Worm (Caenorhabditis elegans) whole organism, early embryonic: ENCODE measurements around the gene pid-1.

Experiments
- B0310.2 ChIP-seq: sonication (generic microtip); optimal IDR thresholded peaks from 2 replicates; lab custom pipeline; 2016; ENCODE audit warnings: mild to moderate bottlenecking, missing genetic modification characterization, missing compliant biosample characterization
- F13C5.2 ChIP-seq: sonication (generic microtip); optimal IDR thresholded peaks from 2 replicates; lab custom pipeline; 2017; ENCODE audit warnings: mild to moderate bottlenecking, missing genetic modification characterization, inconsistent platforms, missing compliant biosample characterization
- aly-1 ChIP-seq: sonication (generic microtip); optimal IDR thresholded peaks from 2 replicates; lab custom pipeline; 2016; ENCODE audit warnings: missing genetic modification characterization, missing compliant biosample characterization
- ama-1 ChIP-seq: fragments of 150-350 bp; optimal IDR thresholded peaks from 2 replicates; lab custom pipeline; 2014
- ceh-13 ChIP-seq: fragments of 200-800 bp; sonication (Bioruptor generic); optimal IDR thresholded peaks from 2 replicates; lab custom pipeline; 2018; ENCODE audit warnings: mild to moderate bottlenecking, missing genetic modification characterization, missing compliant biosample characterization
- ceh-36 ChIP-seq: sonication (generic microtip); optimal IDR thresholded peaks from 2 replicates; lab custom pipeline; 2016; ENCODE audit warnings: missing genetic modification characterization, inconsistent platforms, missing compliant biosample characterization
- ets-7 ChIP-seq: sonication (generic microtip); optimal IDR thresholded peaks from 2 replicates; lab custom pipeline; 2016; ENCODE audit warnings: missing genotype, missing genetic modification characterization, missing compliant biosample characterization
- flt-1 ChIP-seq: fragments of 200-800 bp; sonication (Bioruptor generic); IDR thresholded peaks from 2 replicates; pipeline ENCODE4 v1.3.6; 2022; ENCODE audit warnings: missing genetic modification characterization, missing compliant biosample characterization
- hmbx-1 ChIP-seq: sonication (generic microtip); optimal IDR thresholded peaks from 2 replicates; lab custom pipeline; 2016; ENCODE audit warnings: mild to moderate bottlenecking, missing genetic modification characterization, missing compliant biosample characterization
- hmg-4 ChIP-seq: fragments of 200-800 bp; sonication (Bioruptor generic); optimal IDR thresholded peaks from 2 replicates; lab custom pipeline; 2018; ENCODE audit warnings: mild to moderate bottlenecking, missing genetic modification characterization, missing compliant biosample characterization
- hnd-1 ChIP-seq: sonication (generic microtip); optimal IDR thresholded peaks from 2 replicates; lab custom pipeline; 2016; ENCODE audit warnings: missing genetic modification characterization, missing compliant biosample characterization
- pes-1 ChIP-seq: fragments of 200-800 bp; sonication (Bioruptor generic); IDR thresholded peaks from 2 replicates; pipeline ENCODE4 v1.3.6; 2022; ENCODE audit warnings: missing genetic modification reagents, missing genetic modification characterization, missing compliant biosample characterization
- scrt-1 ChIP-seq: fragments of 200-800 bp; sonication (Bioruptor generic); IDR thresholded peaks from 2 replicates; pipeline ENCODE4 v1.3.6; 2022; ENCODE audit warnings: missing genetic modification characterization, missing compliant biosample characterization
- sea-1 ChIP-seq: fragments of 200-800 bp; sonication (Bioruptor generic); conservative IDR thresholded peaks from 2 replicates; pipeline ENCODE4 v1.3.6; 2022; ENCODE audit warnings: missing genetic modification characterization, missing compliant biosample characterization
- tbx-11 ChIP-seq: fragments of 200-800 bp; sonication (Bioruptor generic); IDR thresholded peaks from 2 replicates; pipeline ENCODE4 v1.3.6; 2022; ENCODE audit warnings: missing genetic modification characterization, missing compliant biosample characterization
- tbx-37 ChIP-seq: fragments of 200-800 bp; sonication (Bioruptor generic); conservative IDR thresholded peaks from 2 replicates; pipeline ENCODE4 v1.3.6; 2022; ENCODE audit warnings: missing genetic modification reagents, missing genetic modification characterization, missing compliant biosample characterization
- tra-4 ChIP-seq: sonication (generic microtip); optimal IDR thresholded peaks from 2 replicates; lab custom pipeline; 2017; ENCODE audit warnings: missing genetic modification characterization, missing compliant biosample characterization

pid-1 gene

DNA sequence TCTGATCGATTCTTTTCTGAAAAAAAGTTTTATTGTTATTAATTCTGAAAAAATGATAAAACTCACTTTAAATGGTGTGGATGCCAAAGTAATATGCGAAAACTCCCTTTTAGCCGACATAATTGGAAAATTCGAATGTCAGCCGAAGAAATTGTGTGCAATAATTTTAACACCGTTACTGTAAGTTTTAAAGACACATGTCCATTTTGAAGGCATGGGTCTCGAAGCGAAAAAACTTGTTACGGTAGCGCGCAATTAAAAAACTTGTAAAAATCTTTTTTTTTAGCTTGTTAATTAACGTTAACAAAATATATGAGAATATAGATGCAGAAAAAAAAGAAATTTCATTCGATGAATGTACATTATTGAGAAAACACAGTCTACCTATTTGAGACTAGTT, at the start of gene pid-1:
Gene pid-1, minus strand, starts transcription at position 173 of the 400 bp plus-strand sequence.
- TF ChIP-seq ets-7 (tag; lab: Kevin White, UChicago) = no peak
- TF ChIP-seq scrt-1 (GFP tag; lab: Robert Waterston, UW) = no peak
- TF ChIP-seq aly-1 (tag; lab: Kevin White, UChicago) = no peak
- no peak for TF ChIP-seq tra-4
- no peak for TF ChIP-seq flt-1 (GFP tag; lab: Robert Waterston, UW)
- no peak for TF ChIP-seq pes-1 (GFP tag; lab: Robert Waterston, UW)
- TF ChIP-seq ama-1 (lab: Kevin White, UChicago) = no peak
- no peak for TF ChIP-seq sea-1 (GFP tag; lab: Robert Waterston, UW)
- no peak for TF ChIP-seq hmg-4 (GFP tag; lab: Kevin White, UChicago)
- TF ChIP-seq hnd-1 (tag; lab: Kevin White, UChicago) = no peak
- no peak for TF ChIP-seq ceh-36 (tag; lab: Kevin White, UChicago)
- no peak for TF ChIP-seq F13C5.2
- no peak for TF ChIP-seq tbx-37 (GFP tag; lab: Robert Waterston, UW)
- no peak for TF ChIP-seq ceh-13 (GFP tag; lab: Kevin White, UChicago)
- TF ChIP-seq B0310.2 (tag; lab: Kevin White, UChicago) = no peak
- TF ChIP-seq hmbx-1 (tag; lab: Kevin White, UChicago) = no peak

DNA sequence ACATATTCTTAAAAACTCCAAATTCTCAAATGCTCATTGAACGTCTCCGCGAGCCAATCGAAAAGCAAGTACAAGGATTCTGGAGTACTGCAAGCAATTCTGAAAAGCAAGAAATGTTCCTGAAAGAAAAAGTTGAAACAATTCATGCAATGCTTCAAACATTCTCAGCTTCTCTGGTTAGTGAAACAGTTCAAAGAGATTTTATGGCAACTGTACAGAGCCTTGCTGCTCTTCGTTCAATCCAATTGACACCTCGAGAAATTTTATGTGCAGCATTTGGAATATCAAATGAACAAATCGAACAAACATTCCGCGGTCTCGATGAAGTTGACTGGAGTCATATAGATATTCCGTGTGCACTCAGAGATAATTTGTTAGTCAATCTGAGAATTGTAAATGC, 46.4 kb upstream of the pid-1 start:
- TF ChIP-seq hnd-1 (tag; lab: Kevin White, UChicago) (no peak), flt-1 (GFP tag; lab: Robert Waterston, UW) (no peak), tbx-37 (GFP tag; lab: Robert Waterston, UW) (no peak), scrt-1 (GFP tag; lab: Robert Waterston, UW) (no peak), ceh-36 (tag; lab: Kevin White, UChicago) (no peak), hmg-4 (GFP tag; lab: Kevin White, UChicago) (no peak), tra-4 (no peak), hmbx-1 (tag; lab: Kevin White, UChicago) (no peak), ets-7 (tag; lab: Kevin White, UChicago) (no peak), tbx-11 (GFP tag; lab: Robert Waterston, UW) (no peak), ceh-13 (GFP tag; lab: Kevin White, UChicago) (no peak), pes-1 (GFP tag; lab: Robert Waterston, UW) (no peak), sea-1 (GFP tag; lab: Robert Waterston, UW) (no peak), B0310.2 (tag; lab: Kevin White, UChicago) (no peak), aly-1 (tag; lab: Kevin White, UChicago) (no peak), ama-1 (lab: Kevin White, UChicago) (no peak), F13C5.2 (no peak)

DNA sequence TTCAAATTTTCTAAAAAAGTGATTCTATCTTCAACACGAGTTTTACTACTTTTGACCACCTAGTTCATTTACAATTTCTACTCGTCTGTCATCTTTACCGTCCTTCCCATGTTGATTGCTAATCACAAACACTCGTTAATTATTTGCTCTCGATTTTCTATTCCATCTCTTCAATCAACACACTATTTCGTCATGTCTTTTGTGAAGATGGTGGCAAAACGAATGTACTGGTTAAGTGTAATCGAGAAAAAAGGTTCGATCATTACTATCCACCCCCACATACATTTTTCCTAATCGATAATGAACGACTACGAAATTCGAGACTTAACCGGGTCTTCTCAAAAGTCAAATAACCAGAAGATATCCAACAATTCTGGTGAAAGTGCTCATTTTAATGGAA, 34.2 kb upstream of the pid-1 start, which contains the start of gene cpna-2:
Gene cpna-2, plus strand, starts transcription at position 301 of the 400 bp plus-strand sequence.
- TF ChIP-seq tbx-11 (GFP tag; lab: Robert Waterston, UW) = no peak
- no peak for TF ChIP-seq tbx-37 (GFP tag; lab: Robert Waterston, UW)
- no peak for TF ChIP-seq flt-1 (GFP tag; lab: Robert Waterston, UW)
- no peak for TF ChIP-seq tra-4
- TF ChIP-seq B0310.2 (tag; lab: Kevin White, UChicago) = no peak
- TF ChIP-seq ceh-13 (GFP tag; lab: Kevin White, UChicago) = no peak
- TF ChIP-seq aly-1 (tag; lab: Kevin White, UChicago) = no peak
- no peak for TF ChIP-seq hnd-1 (tag; lab: Kevin White, UChicago)
- no peak for TF ChIP-seq pes-1 (GFP tag; lab: Robert Waterston, UW)
- TF ChIP-seq ceh-36 (tag; lab: Kevin White, UChicago) = no peak
- TF ChIP-seq ets-7 (tag; lab: Kevin White, UChicago) = no peak
- TF ChIP-seq ama-1 (lab: Kevin White, UChicago) = no peak
- TF ChIP-seq hmbx-1 (tag; lab: Kevin White, UChicago) = no peak
- TF ChIP-seq F13C5.2 = no peak
- no peak for TF ChIP-seq sea-1 (GFP tag; lab: Robert Waterston, UW)
- no peak for TF ChIP-seq scrt-1 (GFP tag; lab: Robert Waterston, UW)

ce11 chrII:7722784-7723183, 32.4 kb upstream of the pid-1 start:
- no peak for TF ChIP-seq flt-1 (GFP tag; lab: Robert Waterston, UW)
- TF ChIP-seq aly-1 (tag; lab: Kevin White, UChicago) = no peak
- no peak for TF ChIP-seq B0310.2 (tag; lab: Kevin White, UChicago)
- no peak for TF ChIP-seq scrt-1 (GFP tag; lab: Robert Waterston, UW)
- TF ChIP-seq tbx-11 (GFP tag; lab: Robert Waterston, UW) = no peak
- TF ChIP-seq F13C5.2 = no peak
- TF ChIP-seq hmbx-1 (tag; lab: Kevin White, UChicago) = no peak
- TF ChIP-seq ama-1 (lab: Kevin White, UChicago) = no peak

- TF ChIP-seq scrt-1 (GFP tag; lab: Robert Waterston, UW) = no peak
- TF ChIP-seq tbx-37 (GFP tag; lab: Robert Waterston, UW) = no peak
- TF ChIP-seq aly-1 (tag; lab: Kevin White, UChicago) = no peak
- TF ChIP-seq ets-7 (tag; lab: Kevin White, UChicago) = no peak
- no peak for TF ChIP-seq hmbx-1 (tag; lab: Kevin White, UChicago)
- no peak for TF ChIP-seq ceh-36 (tag; lab: Kevin White, UChicago)
- TF ChIP-seq ama-1 (lab: Kevin White, UChicago) = no peak
- TF ChIP-seq flt-1 (GFP tag; lab: Robert Waterston, UW) = no peak
- no peak for TF ChIP-seq pes-1 (GFP tag; lab: Robert Waterston, UW)
- no peak for TF ChIP-seq F13C5.2
- no peak for TF ChIP-seq tbx-11 (GFP tag; lab: Robert Waterston, UW)
- no peak for TF ChIP-seq ceh-13 (GFP tag; lab: Kevin White, UChicago)
- TF ChIP-seq B0310.2 (tag; lab: Kevin White, UChicago) = no peak
- TF ChIP-seq tra-4 = no peak
Observed at ce11 chrII:7720479-7720878, 30.1 kb upstream of the pid-1 start.

- TF ChIP-seq ceh-13 (GFP tag; lab: Kevin White, UChicago) = no peak
- TF ChIP-seq hnd-1 (tag; lab: Kevin White, UChicago) = no peak
- TF ChIP-seq ets-7 (tag; lab: Kevin White, UChicago) = no peak
- TF ChIP-seq pes-1 (GFP tag; lab: Robert Waterston, UW) = no peak
- TF ChIP-seq hmbx-1 (tag; lab: Kevin White, UChicago) = no peak
- TF ChIP-seq F13C5.2 = no peak
- no peak for TF ChIP-seq aly-1 (tag; lab: Kevin White, UChicago)
- TF ChIP-seq sea-1 (GFP tag; lab: Robert Waterston, UW) = no peak
- no peak for TF ChIP-seq flt-1 (GFP tag; lab: Robert Waterston, UW)
- no peak for TF ChIP-seq tbx-37 (GFP tag; lab: Robert Waterston, UW)
- no peak for TF ChIP-seq tra-4
Observed at ce11 chrII:7719039-7719438, 28.7 kb upstream of the pid-1 start.
